Fruit fly (Drosophila melanogaster): ENCODE results near the gene fray.

Gene fray

DNA sequence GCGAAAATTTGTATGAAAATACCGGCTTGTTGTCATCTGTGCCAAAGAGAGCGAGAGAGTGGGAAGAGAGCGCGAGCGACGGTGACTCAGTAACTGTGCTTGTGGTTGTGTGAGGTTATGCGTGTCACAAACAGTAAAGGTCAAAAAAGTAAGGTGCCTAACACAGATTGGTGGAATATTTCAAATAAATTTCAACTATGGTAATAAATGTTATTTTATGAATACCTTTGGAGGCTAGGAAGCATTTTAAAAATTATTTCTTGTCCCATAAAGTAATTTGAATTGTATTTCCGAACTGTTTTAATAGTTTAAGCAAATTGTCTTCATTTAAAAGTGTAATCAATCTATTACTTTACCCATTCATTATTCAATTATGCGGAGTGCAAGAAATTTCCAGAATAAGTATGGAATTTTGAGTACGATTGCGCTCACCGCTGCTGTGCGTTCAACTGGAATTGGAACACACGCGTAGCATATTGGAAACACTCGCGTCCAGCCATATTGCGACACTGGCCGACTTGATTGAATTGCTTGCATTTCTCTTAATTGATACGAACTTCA lies 888 bp downstream of the fray start (continued):
- TF ChIP-seq sc (optimal IDR thresholded peaks at IDR 0.05) (no peak), sc (GFP tag; optimal IDR thresholded peaks at IDR 0.05) (peak; percentile 92), luna (GFP tag; optimal IDR thresholded peaks at IDR 0.05) (peak; percentile 76), CG30020 (tag; optimal IDR thresholded peaks at IDR 0.05) (peak; percentile 78), zen (tag; optimal IDR thresholded peaks at IDR 0.05) (peak; percentile 77), Dll (GFP tag; IDR thresholded peaks at IDR 0.05; ENCODE audit: partially characterized antibody) (no peak), insv (GFP tag; optimal IDR thresholded peaks at IDR 0.05) (peak; percentile 0 to 67), phol (tag; optimal IDR thresholded peaks at IDR 0.05) (peak; percentile 95), eve (GFP tag; optimal IDR thresholded peaks at IDR 0.05) (peak; percentile 37 to 99), nmo (GFP tag; optimal IDR thresholded peaks at IDR 0.05) (peak; percentile 96), Rfx (GFP tag; IDR thresholded peaks at IDR 0.05) (peak; percentile 92), CG17186 (GFP tag; optimal IDR thresholded peaks at IDR 0.05) (peak; percentile 73), Hr39 (optimal IDR thresholded peaks at IDR 0.05) (no peak), CG11723 (GFP tag; optimal IDR thresholded peaks at IDR 0.05) (peak; percentile 95), CG2712 (tag; optimal IDR thresholded peaks at IDR 0.05) (peak; percentile 96), Deaf1 (tag; optimal IDR thresholded peaks at IDR 0.05) (peak; percentile 77), CG5953 (GFP tag; IDR thresholded peaks at IDR 0.05) (peak; percentile 79), HLH54F (GFP tag; optimal IDR thresholded peaks at IDR 0.05) (peak; percentile 94), nerfin-1 (tag; optimal IDR thresholded peaks at IDR 0.05) (peak; percentile 85), Sox100B (GFP tag; optimal IDR thresholded peaks at IDR 0.05) (peak; percentile 94), gcm (GFP tag; optimal IDR thresholded peaks at IDR 0.05) (peak; percentile 94), Dip3 (GFP tag; optimal IDR thresholded peaks at IDR 0.05) (peak; percentile 95), CG32767 (GFP tag; IDR thresholded peaks at IDR 0.05) (peak; percentile 89), CG6689 (GFP tag; IDR thresholded peaks at IDR 0.05) (peak; percentile 95), Dek (tag; optimal IDR thresholded peaks at IDR 0.05) (peak; percentile 92), unc-4 (GFP tag; IDR thresholded peaks at IDR 0.05; ENCODE audit: partially characterized antibody) (no peak), CG17385 (GFP tag; optimal IDR thresholded peaks at IDR 0.05) (peak; percentile 93), CG18764 (GFP tag; optimal IDR thresholded peaks at IDR 0.05) (peak; percentile 86), HmgZ (tag; optimal IDR thresholded peaks at IDR 0.05) (peak; percentile 93), mirr (GFP tag; optimal IDR thresholded peaks at IDR 0.05) (peak; percentile 73), cg (GFP tag; optimal IDR thresholded peaks at IDR 0.05) (peak; percentile 75), Nf-YA (GFP tag; IDR thresholded peaks at IDR 0.05) (peak; percentile 57), CG7745 (tag; optimal IDR thresholded peaks at IDR 0.05) (no peak), jing (GFP tag; optimal IDR thresholded peaks at IDR 0.05) (peak; percentile 89), usp (GFP tag; optimal IDR thresholded peaks at IDR 0.05) (no peak), corto (GFP tag; optimal IDR thresholded peaks at IDR 0.05) (peak; percentile 69), Dref (GFP tag; IDR thresholded peaks at IDR 0.05) (0 out of 2 replicates have a peak, but pooled peaks have one; percentile 2), unpg (GFP tag; optimal IDR thresholded peaks at IDR 0.05) (peak; percentile 95), Myb (GFP tag; optimal IDR thresholded peaks at IDR 0.05) (peak; percentile 77), CG6813 (GFP tag; optimal IDR thresholded peaks at IDR 0.05) (peak; percentile 89), CG15011 (GFP tag; optimal IDR thresholded peaks at IDR 0.05) (peak; percentile 81), vvl (GFP tag; IDR thresholded peaks at IDR 0.05) (peak; percentile 90), CG11504 (tag; optimal IDR thresholded peaks at IDR 0.05) (peak; percentile 95), Dbx (GFP tag; IDR thresholded peaks at IDR 0.05) (peak; percentile 93), fd102C (GFP tag; optimal IDR thresholded peaks at IDR 0.05) (no peak), NC2α (GFP tag; optimal IDR thresholded peaks at IDR 0.05) (peak; percentile 81), CG2875 (GFP tag; optimal IDR thresholded peaks at IDR 0.05) (peak; percentile 91), CG8478 (optimal IDR thresholded peaks at IDR 0.05) (no peak), Max (GFP tag; optimal IDR thresholded peaks at IDR 0.05) (peak; percentile 89), CG14050 (GFP tag; IDR thresholded peaks at IDR 0.05) (peak; percentile 86), Ravus (GFP tag; IDR thresholded peaks at IDR 0.05) (peak; percentile 73)
